Worm (Caenorhabditis elegans) whole organism, L2 larva: ENCODE measurements around the gene erh-2.

Experiments used
- blmp-1 ChIP-seq: sonication (generic microtip); optimal IDR thresholded peaks from 2 replicates; lab custom pipeline; 2017; ENCODE audit warnings: missing genetic modification characterization, mild to moderate bottlenecking, missing compliant biosample characterization, antibody characterized with exemption, moderate library complexity; ENCODE audit not compliant: insufficient read depth
- ceh-16 ChIP-seq: fragments of 150-350 bp; optimal IDR thresholded peaks from 2 replicates; lab custom pipeline; 2014; ENCODE audit warnings: missing biosample characterization, missing genetic modification characterization
- elt-3 ChIP-seq: sonication (generic microtip); optimal IDR thresholded peaks from 2 replicates; lab custom pipeline; 2017; ENCODE audit warnings: missing biosample characterization, missing genetic modification characterization
- lsy-2 ChIP-seq, 2 experiments: fragments of 150-350 bp in 1 of 2; sonication (generic microtip) in 1 of 2; optimal IDR thresholded peaks; 2 replicates each; lab custom pipeline; 2014 to 2017; ENCODE audit warnings: missing biosample characterization in 2 of 2, missing genetic modification characterization in 2 of 2
- nhr-10 ChIP-seq: sonication (generic microtip); optimal IDR thresholded peaks from 2 replicates; lab custom pipeline; 2017; ENCODE audit warnings: missing biosample characterization, missing genetic modification characterization
- snpc-4 ChIP-seq: fragments of 150-350 bp; optimal IDR thresholded peaks from 2 replicates; lab custom pipeline; 2014; ENCODE audit warnings: missing biosample characterization, missing genetic modification characterization
- ztf-11 ChIP-seq: sonication (generic microtip); optimal IDR thresholded peaks from 2 replicates; lab custom pipeline; 2017; ENCODE audit warnings: missing biosample characterization, missing genetic modification characterization

DNA sequence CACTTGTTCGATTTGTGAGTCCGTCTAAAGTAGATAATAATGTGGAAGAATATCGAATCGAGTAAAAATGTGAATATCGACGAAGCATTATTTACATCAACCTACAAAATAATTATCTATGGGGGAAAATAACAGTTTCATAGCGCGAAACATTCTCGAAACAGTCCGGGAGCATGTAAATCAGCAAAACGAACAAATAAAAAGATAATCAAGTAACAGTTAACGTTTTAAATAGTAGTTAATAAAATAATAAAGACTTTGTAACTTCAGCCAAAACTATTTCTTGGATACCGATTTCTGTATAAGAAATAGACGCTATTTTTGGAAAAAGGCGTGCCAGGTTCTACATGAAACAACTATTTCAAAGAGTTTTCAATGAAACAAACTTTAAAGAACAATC lies 25.0 kb upstream of the erh-2 start, which contains the start of gene mlcd-1:
- TF ChIP-seq nhr-10 (tag; lab: Kevin White, UChicago) (no peak), blmp-1 (tag; lab: Kevin White, UChicago) (no peak), snpc-4 (no peak), ztf-11 (no peak), elt-3 (tag; lab: Kevin White, UChicago) (no peak), lsy-2 (tag; optimal IDR thresholded peaks at IDR 0.05; lab: Kevin White, UChicago) (no peak), ceh-16 (tag; lab: Kevin White, UChicago) (no peak)
